Fruit fly (Drosophila melanogaster): Measurements from ENCODE around the gene CG42835.

Gene CG42835

dm6 chr3R:17403618-17404017, 16.8 kb upstream of the CG42835 start, which contains the start of gene CG34280:
Gene CG34280, minus strand, starts transcription at chr3R:17403718.
- no peak for TF ChIP-seq CG17801 (GFP tag; optimal IDR thresholded peaks at IDR 0.05; ENCODE audit: partially characterized antibody)

- no peak for TF ChIP-seq CG17801 (GFP tag; optimal IDR thresholded peaks at IDR 0.05; ENCODE audit: partially characterized antibody)
Measured at dm6 chr3R:17404155-17404554, 16.3 kb upstream of the CG42835 start.

- TF ChIP-seq CG17801 (GFP tag; optimal IDR thresholded peaks at IDR 0.05; ENCODE audit: partially characterized antibody) = no peak
Measured at dm6 chr3R:17405009-17405408, 15.4 kb upstream of the CG42835 start, which contains the start of gene CG42823. Gene CG42823, minus strand, starts transcription at chr3R:17405109.

- no peak for TF ChIP-seq CG17801 (GFP tag; optimal IDR thresholded peaks at IDR 0.05; ENCODE audit: partially characterized antibody)
Measured at dm6 chr3R:17406411-17406810, 14.0 kb upstream of the CG42835 start, which contains the start of the genes CG42824 and CG42798. Gene CG42824, minus strand, starts transcription at chr3R:17406511. Gene CG42798, plus strand, starts transcription at chr3R:17406678.

dm6 chr3R:17407576-17407975, 12.9 kb upstream of the CG42835 start, which contains the start of gene CG17283:
Gene CG17283, plus strand, starts transcription at chr3R:17407876.
- no peak for TF ChIP-seq CG17801 (GFP tag; optimal IDR thresholded peaks at IDR 0.05; ENCODE audit: partially characterized antibody)

- no peak for TF ChIP-seq CG17801 (GFP tag; optimal IDR thresholded peaks at IDR 0.05; ENCODE audit: partially characterized antibody)
Measured at dm6 chr3R:17409319-17409718, 11.1 kb upstream of the CG42835 start, which contains the start of gene CG5860. Gene CG5860, plus strand, starts transcription at chr3R:17409619.

dm6 chr3R:17410808-17411207, 9.6 kb upstream of the CG42835 start, which contains the start of gene CG5863:
Gene CG5863, plus strand, starts transcription at chr3R:17411108.
- no peak for TF ChIP-seq CG17801 (GFP tag; optimal IDR thresholded peaks at IDR 0.05; ENCODE audit: partially characterized antibody)

dm6 chr3R:17412458-17413127, 7.8 kb upstream of the CG42835 start, which contains the start of gene CG42821:
Gene CG42821, plus strand, starts transcription at chr3R:17413077.
- no peak for TF ChIP-seq CG17801 (GFP tag; optimal IDR thresholded peaks at IDR 0.05; ENCODE audit: partially characterized antibody)

- no peak for TF ChIP-seq CG17801 (GFP tag; optimal IDR thresholded peaks at IDR 0.05; ENCODE audit: partially characterized antibody)
Measured at dm6 chr3R:17413601-17414000, 6.8 kb upstream of the CG42835 start, which contains the start of gene CG42822. Gene CG42822, plus strand, starts transcription at chr3R:17413901.

dm6 chr3R:17415439-17415838, 5.0 kb upstream of the CG42835 start, which contains the start of gene CG5866:
Gene CG5866, plus strand, starts transcription at chr3R:17415739.
- TF ChIP-seq CG17801 (GFP tag; optimal IDR thresholded peaks at IDR 0.05; ENCODE audit: partially characterized antibody) = no peak

dm6 chr3R:17417167-17417566, 3.3 kb upstream of the CG42835 start, which contains the start of gene CG33333:
Gene CG33333, plus strand, starts transcription at chr3R:17417467.
- TF ChIP-seq CG17801 (GFP tag; optimal IDR thresholded peaks at IDR 0.05; ENCODE audit: partially characterized antibody) = no peak

- no peak for TF ChIP-seq CG17801 (GFP tag; optimal IDR thresholded peaks at IDR 0.05; ENCODE audit: partially characterized antibody)
Measured at dm6 chr3R:17418459-17418858, 2.0 kb upstream of the CG42835 start, which contains the start of gene CG42834. Gene CG42834, plus strand, starts transcription at chr3R:17418759.

dm6 chr3R:17422102-17422501, 1.7 kb downstream of the CG42835 start, which contains the start of gene CG14332:
Gene CG14332, minus strand, starts transcription at chr3R:17422202.
- TF ChIP-seq CG17801 (GFP tag; optimal IDR thresholded peaks at IDR 0.05; ENCODE audit: partially characterized antibody) = no peak

- TF ChIP-seq CG17801 (GFP tag; optimal IDR thresholded peaks at IDR 0.05; ENCODE audit: partially characterized antibody) = no peak
Measured at dm6 chr3R:17425417-17425915, 5.0 kb downstream of the CG42835 start, which contains the start of gene cysu. Gene cysu, plus strand, starts transcription at chr3R:17425768.

- TF ChIP-seq CG17801 (GFP tag; optimal IDR thresholded peaks at IDR 0.05; ENCODE audit: partially characterized antibody) = no peak
Measured at dm6 chr3R:17426265-17426664, 5.8 kb downstream of the CG42835 start.

dm6 chr3R:17430481-17430880, 10.0 kb downstream of the CG42835 start:
- no peak for TF ChIP-seq CG17801 (GFP tag; optimal IDR thresholded peaks at IDR 0.05; ENCODE audit: partially characterized antibody)
